Fruit fly (Drosophila melanogaster) whole organism, embryonic: ENCODE data around the gene Cln7.

Experiments used
- B-H1 ChIP-seq: fragments of 200-800 bp; sonication (Bioruptor generic); IDR thresholded peaks from 3 replicates; pipeline ENCODE4 v1.3.6; 2022; ENCODE audit warnings: missing biosample characterization, missing genetic modification characterization
- CG10209 ChIP-seq: fragments of 200-800 bp; sonication (Bioruptor generic); optimal IDR thresholded peaks from 3 replicates; lab custom pipeline; 2017; ENCODE audit warnings: missing biosample characterization, mild to moderate bottlenecking, missing genetic modification characterization, missing genetic modification reagents
- CG10321 ChIP-seq: fragments of 200-800 bp; sonication (Bioruptor generic); IDR thresholded peaks from 2 replicates; pipeline ENCODE4 v1.3.6; 2022; ENCODE audit warnings: missing biosample characterization, missing genetic modification characterization
- CG12104 ChIP-seq: fragments of 200-800 bp; sonication (Bioruptor generic); optimal IDR thresholded peaks from 3 replicates; lab custom pipeline; 2016; ENCODE audit warnings: missing biosample characterization, missing genetic modification characterization
- CG12219 ChIP-seq: fragments of 200-800 bp; sonication (Bioruptor generic); optimal IDR thresholded peaks from 3 replicates; lab custom pipeline; 2018; ENCODE audit warnings: missing biosample characterization, mild to moderate bottlenecking, missing genetic modification characterization
- CG14014 ChIP-seq: fragments of 200-800 bp; sonication (Bioruptor generic); IDR thresholded peaks from 2 replicates; pipeline ENCODE4 v1.3.6; 2022; ENCODE audit warnings: missing biosample characterization, missing genetic modification characterization
- CG15479 ChIP-seq: fragments of 200-800 bp; sonication (Bioruptor generic); optimal IDR thresholded peaks from 3 replicates; lab custom pipeline; 2019; ENCODE audit warnings: missing biosample characterization, mild to moderate bottlenecking, missing genetic modification characterization, moderate library complexity
- CG15514 ChIP-seq: fragments of 200-800 bp; sonication (Bioruptor generic); optimal IDR thresholded peaks from 3 replicates; lab custom pipeline; 2017; ENCODE audit warnings: missing biosample characterization, missing genetic modification characterization, mild to moderate bottlenecking, moderate library complexity, missing genetic modification reagents
- CG16813 ChIP-seq: fragments of 200-800 bp; sonication (Bioruptor generic); IDR thresholded peaks from 3 replicates; pipeline ENCODE4 v1.3.6; 2022; ENCODE audit warnings: missing biosample characterization, missing genetic modification characterization; ENCODE audit not compliant: partially characterized antibody
- CG17186 ChIP-seq: fragments of 200-800 bp; sonication (Bioruptor generic); optimal IDR thresholded peaks from 3 replicates; lab custom pipeline; 2017; ENCODE audit warnings: missing biosample characterization, missing genetic modification reagents, missing genetic modification characterization
- CG31365 ChIP-seq: fragments of 200-800 bp; sonication (Bioruptor generic); optimal IDR thresholded peaks from 2 replicates; lab custom pipeline; 2018; ENCODE audit warnings: missing biosample characterization, mild to moderate bottlenecking, missing genetic modification characterization
- CG31441 ChIP-seq: fragments of 200-800 bp; sonication (Bioruptor generic); IDR thresholded peaks from 2 replicates; pipeline ENCODE4 v1.3.6; 2022; ENCODE audit warnings: missing biosample characterization, missing genetic modification characterization
- CG3163 ChIP-seq: fragments of 200-800 bp; sonication (Bioruptor generic); optimal IDR thresholded peaks from 3 replicates; lab custom pipeline; 2016; ENCODE audit warnings: missing biosample characterization, missing genetic modification characterization
- CG33213 ChIP-seq: fragments of 200-800 bp; sonication (Bioruptor generic); optimal IDR thresholded peaks from 3 replicates; lab custom pipeline; 2016; ENCODE audit warnings: missing biosample characterization, missing genetic modification characterization
- CG4617 ChIP-seq: fragments of 200-800 bp; sonication (Bioruptor generic); optimal IDR thresholded peaks from 3 replicates; lab custom pipeline; 2016; ENCODE audit warnings: missing biosample characterization, missing genetic modification characterization, borderline replicate concordance
- CG4707 ChIP-seq: fragments of 200-800 bp; sonication (Bioruptor generic); optimal IDR thresholded peaks from 2 replicates; lab custom pipeline; 2018; ENCODE audit warnings: missing biosample characterization, mild to moderate bottlenecking, missing genetic modification characterization, moderate library complexity
- CG6175 ChIP-seq: fragments of 200-800 bp; sonication (Bioruptor generic); IDR thresholded peaks from 3 replicates; pipeline ENCODE4 v1.3.6; 2022; ENCODE audit warnings: missing biosample characterization, missing genetic modification characterization
- CG7372 ChIP-seq: fragments of 200-800 bp; sonication (Bioruptor generic); IDR thresholded peaks from 2 replicates; pipeline ENCODE4 v1.3.6; 2022; ENCODE audit warnings: missing biosample characterization, missing genetic modification characterization
- CG7928 ChIP-seq: fragments of 200-800 bp; sonication (Bioruptor generic); optimal IDR thresholded peaks from 2 replicates; lab custom pipeline; 2017; ENCODE audit warnings: missing biosample characterization, mild to moderate bottlenecking, missing genetic modification characterization
- CG9727 ChIP-seq: fragments of 200-800 bp; sonication (Bioruptor generic); optimal IDR thresholded peaks from 3 replicates; lab custom pipeline; 2017; ENCODE audit warnings: missing biosample characterization, mild to moderate bottlenecking, missing genetic modification characterization
- CG9797 ChIP-seq: fragments of 200-800 bp; sonication (Bioruptor generic); optimal IDR thresholded peaks from 3 replicates; lab custom pipeline; 2018; ENCODE audit warnings: missing biosample characterization, mild to moderate bottlenecking, missing genetic modification characterization
- CG9932 ChIP-seq: fragments of 200-800 bp; sonication (Bioruptor generic); IDR thresholded peaks from 2 replicates; pipeline ENCODE4 v1.3.6; 2022; ENCODE audit warnings: missing biosample characterization, missing genetic modification characterization
- Dbx ChIP-seq: fragments of 200-800 bp; sonication (Bioruptor generic); IDR thresholded peaks from 3 replicates; pipeline ENCODE4 v1.3.6; 2022; ENCODE audit warnings: missing biosample characterization, missing genetic modification characterization
- Ets97D ChIP-seq: fragments of 200-800 bp; sonication (Bioruptor generic); optimal IDR thresholded peaks from 3 replicates; lab custom pipeline; 2016; ENCODE audit warnings: missing biosample characterization, missing genetic modification characterization
- GATAe ChIP-seq: fragments of 200-800 bp; sonication (Bioruptor generic); conservative IDR thresholded peaks from 2 replicates; pipeline ENCODE4 v1.3.6; 2022; ENCODE audit warnings: missing biosample characterization, missing genetic modification characterization
- Hand ChIP-seq: fragments of 200-800 bp; sonication (Bioruptor generic); optimal IDR thresholded peaks from 2 replicates; lab custom pipeline; 2017; ENCODE audit warnings: mild to moderate bottlenecking, missing biosample characterization, missing genetic modification reagents, missing genetic modification characterization
- Hey ChIP-seq: fragments of 200-800 bp; sonication (Bioruptor generic); optimal IDR thresholded peaks from 3 replicates; lab custom pipeline; 2018; ENCODE audit warnings: missing biosample characterization, mild to moderate bottlenecking, missing genetic modification characterization
- NFAT ChIP-seq: fragments of 200-800 bp; sonication (Bioruptor generic); IDR thresholded peaks from 2 replicates; pipeline ENCODE4 v1.3.6; 2022; ENCODE audit warnings: missing biosample characterization, missing genetic modification characterization
- Neu2 ChIP-seq: fragments of 200-800 bp; sonication (Bioruptor generic); optimal IDR thresholded peaks from 3 replicates; lab custom pipeline; 2016; ENCODE audit warnings: missing biosample characterization, missing genetic modification characterization, borderline replicate concordance
- Nf-YA ChIP-seq: fragments of 200-800 bp; sonication (Bioruptor generic); IDR thresholded peaks from 2 replicates; pipeline ENCODE4 v1.3.6; 2022; ENCODE audit warnings: missing biosample characterization, missing genetic modification characterization
- PHDP ChIP-seq: fragments of 200-800 bp; sonication (Bioruptor generic); optimal IDR thresholded peaks from 3 replicates; lab custom pipeline; 2018; ENCODE audit warnings: missing biosample characterization, mild to moderate bottlenecking, missing genetic modification characterization, moderate library complexity
- Pdp1 ChIP-seq, 2 experiments: fragments of 200-800 bp; sonication (Bioruptor generic); optimal IDR thresholded peaks; 3 replicates each; lab custom pipeline; 2016; ENCODE audit warnings: missing biosample characterization in 2 of 2, missing genetic modification characterization in 2 of 2, mild to moderate bottlenecking in 1 of 2, moderate library complexity in 1 of 2
- Sox100B ChIP-seq: fragments of 200-800 bp; sonication (Bioruptor generic); optimal IDR thresholded peaks from 3 replicates; lab custom pipeline; 2018; ENCODE audit warnings: missing biosample characterization, mild to moderate bottlenecking, missing genetic modification characterization
- br ChIP-seq: fragments of >200 bp; optimal IDR thresholded peaks from 2 replicates; lab custom pipeline; 2017
- cas ChIP-seq: fragments of 200-800 bp; sonication (Bioruptor generic); IDR thresholded peaks from 2 replicates; pipeline ENCODE4 v1.3.6; 2022; ENCODE audit warnings: missing biosample characterization, missing genetic modification characterization
- crol ChIP-seq: fragments of 200-800 bp; sonication (Bioruptor generic); IDR thresholded peaks from 2 replicates; pipeline ENCODE4 v1.3.6; 2022; ENCODE audit warnings: missing biosample characterization, missing genetic modification characterization
- dm ChIP-seq: fragments of 200-800 bp; sonication (Bioruptor generic); optimal IDR thresholded peaks from 3 replicates; lab custom pipeline; 2016; ENCODE audit warnings: missing biosample characterization, missing genetic modification characterization
- emc ChIP-seq: fragments of 200-800 bp; sonication (Bioruptor generic); optimal IDR thresholded peaks from 2 replicates; lab custom pipeline; 2016; ENCODE audit warnings: missing biosample characterization, missing genetic modification characterization
- gfzf ChIP-seq: fragments of 200-800 bp; sonication (Bioruptor generic); optimal IDR thresholded peaks from 2 replicates; lab custom pipeline; 2016; ENCODE audit warnings: missing biosample characterization, mild to moderate bottlenecking, missing genetic modification characterization, moderate library complexity
- lab ChIP-seq: fragments of 200-800 bp; sonication (Bioruptor generic); optimal IDR thresholded peaks from 3 replicates; lab custom pipeline; 2017; ENCODE audit warnings: missing biosample characterization, missing genetic modification characterization, mild to moderate bottlenecking, moderate library complexity, missing genetic modification reagents
- nau ChIP-seq: fragments of 200-800 bp; sonication (Bioruptor generic); optimal IDR thresholded peaks from 3 replicates; lab custom pipeline; 2017; ENCODE audit warnings: missing biosample characterization, mild to moderate bottlenecking, missing genetic modification characterization, missing genetic modification reagents
- nmo ChIP-seq: fragments of 200-800 bp; sonication (Bioruptor generic); optimal IDR thresholded peaks from 2 replicates; lab custom pipeline; 2018; ENCODE audit warnings: missing biosample characterization, mild to moderate bottlenecking, missing genetic modification characterization, moderate library complexity
- onecut ChIP-seq: fragments of 200-800 bp; sonication (Bioruptor generic); IDR thresholded peaks from 2 replicates; pipeline ENCODE4 v1.3.6; 2022; ENCODE audit warnings: missing biosample characterization, missing genetic modification characterization
- ro ChIP-seq: fragments of 200-800 bp; sonication (Bioruptor generic); IDR thresholded peaks from 2 replicates; pipeline ENCODE4 v1.3.6; 2022; ENCODE audit warnings: missing biosample characterization, missing genetic modification characterization
- run ChIP-seq: fragments of 200-800 bp; sonication (Bioruptor generic); optimal IDR thresholded peaks from 3 replicates; lab custom pipeline; 2018; ENCODE audit warnings: missing biosample characterization, mild to moderate bottlenecking, missing genetic modification characterization
- seq ChIP-seq: fragments of 200-800 bp; sonication (Bioruptor generic); IDR thresholded peaks from 2 replicates; pipeline ENCODE4 v1.3.6; 2022; ENCODE audit warnings: missing biosample characterization, missing genetic modification characterization
- sisA ChIP-seq: fragments of 200-800 bp; sonication (Bioruptor generic); IDR thresholded peaks from 2 replicates; pipeline ENCODE4 v1.3.6; 2022; ENCODE audit warnings: missing biosample characterization, missing genetic modification characterization
- sna ChIP-seq: fragments of 200-800 bp; sonication (Bioruptor generic); IDR thresholded peaks from 2 replicates; pipeline ENCODE4 v1.3.6; 2022; ENCODE audit warnings: missing biosample characterization, missing genetic modification characterization; ENCODE audit not compliant: partially characterized antibody
- tgo ChIP-seq: fragments of 200-800 bp; sonication (Bioruptor generic); IDR thresholded peaks from 3 replicates; pipeline ENCODE4 v1.3.6; 2022; ENCODE audit warnings: missing biosample characterization, missing genetic modification characterization
- usp ChIP-seq: fragments of >200 bp; optimal IDR thresholded peaks from 2 replicates; lab custom pipeline; 2017; ENCODE audit warnings: missing biosample characterization, missing genetic modification characterization

Gene Cln7

DNA sequence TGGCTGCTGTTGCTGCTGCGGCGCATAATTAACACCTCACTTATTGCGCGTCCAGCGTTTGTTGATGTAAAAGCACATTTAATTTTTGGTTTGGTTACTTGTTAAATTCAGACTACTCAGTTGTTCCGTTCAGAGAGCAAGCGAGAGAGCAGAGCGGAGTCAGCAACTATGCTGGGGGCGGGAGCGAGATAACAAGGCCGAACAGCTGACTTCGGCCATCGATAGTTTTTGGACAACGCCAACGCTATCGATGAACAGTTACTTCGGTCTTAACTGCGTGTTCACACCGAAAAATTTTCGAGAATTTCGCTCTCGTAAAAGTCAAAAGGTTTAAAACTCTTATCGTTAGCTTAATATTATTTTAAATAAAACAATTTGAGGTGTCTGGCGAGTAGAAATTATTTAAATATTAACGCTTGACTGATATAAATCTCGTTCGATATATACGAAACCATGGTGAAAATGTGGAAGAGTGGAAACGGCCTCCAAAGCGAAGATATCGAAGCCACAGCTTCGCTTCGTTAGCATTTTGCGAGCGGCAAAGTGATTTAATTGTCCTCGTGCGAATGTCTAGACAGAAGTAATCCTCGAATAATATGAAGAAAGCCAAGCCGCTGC, 36.5 kb upstream of the Cln7 start, which contains the start of the genes SMSr and smid (continued):
- TF ChIP-seq sna (GFP tag; lab: Robert Waterston, UW) (peak; percentile 78), CG4617 (GFP tag; lab: Kevin White, UChicago) (peak; percentile 30), CG14014 (GFP tag; lab: Robert Waterston, UW) (no peak; the same call in 1 of the 2 replicates), ro (GFP tag; lab: Robert Waterston, UW) (no peak), CG12219 (peak; percentile 16), GATAe (GFP tag; lab: Robert Waterston, UW) (peak; percentile 39; the same call in 1 of the 2 replicates), CG17186 (GFP tag; lab: Kevin White, UChicago) (peak; percentile 9), gfzf (GFP tag; lab: Kevin White, UChicago) (peak; percentile 12), sisA (peak; percentile 48; the same call in 1 of the 2 replicates), CG9727 (GFP tag; lab: Kevin White, UChicago) (peak; percentile 73), tgo (GFP tag; lab: Robert Waterston, UW) (peak; percentile 42; the same call in 2 of the 3 replicates), nmo (peak; percentile 85), CG12104 (GFP tag; lab: Kevin White, UChicago) (no peak), PHDP (tag; lab: Kevin White, UChicago) (peak; percentile 60), Nf-YA (GFP tag; lab: Robert Waterston, UW) (0 out of 2 replicates have a peak, but pooled peaks have one; percentile 27), Pdp1 (GFP tag; optimal IDR thresholded peaks at IDR 0.05; lab: Kevin White, UChicago) (peak; percentile 29 to 46), Sox100B (GFP tag; lab: Kevin White, UChicago) (peak; percentile 43), cas (GFP tag; lab: Robert Waterston, UW) (no peak), CG9797 (peak; percentile 42), CG10321 (no peak), Dbx (GFP tag; lab: Robert Waterston, UW) (0 out of 3 replicates have a peak, but pooled peaks have one; percentile 58), CG7372 (GFP tag; lab: Robert Waterston, UW) (peak; percentile 27), CG33213 (no peak), onecut (no peak), Neu2 (no peak), NFAT (GFP tag; lab: Robert Waterston, UW) (no peak), CG31441 (GFP tag; lab: Robert Waterston, UW) (peak; percentile 69), Hey (tag; lab: Kevin White, UChicago) (no peak), CG9932 (GFP tag; lab: Robert Waterston, UW) (peak; percentile 80), lab (GFP tag; lab: Kevin White, UChicago) (peak; percentile 51), CG31365 (tag; lab: Kevin White, UChicago) (no peak), CG15479 (no peak), crol (GFP tag; lab: Robert Waterston, UW) (no peak), usp (no peak), Hand (GFP tag; lab: Kevin White, UChicago) (peak; percentile 10), br (no peak), B-H1 (GFP tag; lab: Robert Waterston, UW) (no peak; the same call in 2 of the 3 replicates), CG10209 (GFP tag; lab: Kevin White, UChicago) (peak; percentile 53), CG16813 (GFP tag; lab: Robert Waterston, UW) (peak; percentile 91), CG15514 (GFP tag; lab: Kevin White, UChicago) (peak; percentile 62), dm (GFP tag; lab: Kevin White, UChicago) (peak; percentile 49), CG6175 (GFP tag; lab: Robert Waterston, UW) (no peak), nau (GFP tag; lab: Kevin White, UChicago) (no peak), CG3163 (GFP tag; lab: Kevin White, UChicago) (peak; percentile 24), emc (GFP tag; lab: Kevin White, UChicago) (no peak), CG4707 (no peak), CG7928 (GFP tag; lab: Kevin White, UChicago) (no peak), run (no peak), Ets97D (GFP tag; lab: Kevin White, UChicago) (peak; percentile 70), seq (GFP tag; lab: Robert Waterston, UW) (no peak)
